Worm (Caenorhabditis elegans): Measurements from ENCODE around the gene ptpn-22.

DNA sequence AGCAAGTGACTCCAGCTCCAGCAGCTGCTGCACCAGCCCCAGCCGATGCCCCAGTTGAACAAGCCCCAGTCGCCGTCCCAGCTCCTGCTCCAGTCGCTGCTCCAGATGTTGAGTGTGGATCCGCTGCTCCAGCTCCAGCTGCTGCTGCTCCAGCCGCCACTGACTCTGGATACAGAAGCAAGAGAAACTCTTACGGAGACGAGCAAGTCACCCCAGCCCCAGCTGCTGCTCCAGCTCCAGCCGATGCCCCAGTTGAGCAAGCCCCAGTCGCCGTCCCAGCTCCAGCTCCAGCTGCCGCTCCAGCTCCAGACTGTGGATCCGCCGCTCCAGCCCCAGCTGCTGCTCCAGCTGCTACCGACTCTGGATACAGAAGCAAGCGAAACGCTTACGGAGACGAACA, 18.5 kb downstream of the ptpn-22 start:
- TF ChIP-seq nhr-42 (GFP tag; IDR thresholded peaks at IDR 0.05) (no peak), lsy-2 (tag; optimal IDR thresholded peaks at IDR 0.05) (no peak), pha-4 (GFP tag; IDR thresholded peaks at IDR 0.05) (no peak; the same call in 1 of the 2 replicates), pha-4 (tag; optimal IDR thresholded peaks at IDR 0.05) (no peak), aly-2 (tag; optimal IDR thresholded peaks at IDR 0.05) (no peak), egl-43 (GFP tag; IDR thresholded peaks at IDR 0.05) (no peak)
